Worm (Caenorhabditis elegans): Measurements from ENCODE around the gene Y49E10.16.

Y49E10.16 gene

DNA sequence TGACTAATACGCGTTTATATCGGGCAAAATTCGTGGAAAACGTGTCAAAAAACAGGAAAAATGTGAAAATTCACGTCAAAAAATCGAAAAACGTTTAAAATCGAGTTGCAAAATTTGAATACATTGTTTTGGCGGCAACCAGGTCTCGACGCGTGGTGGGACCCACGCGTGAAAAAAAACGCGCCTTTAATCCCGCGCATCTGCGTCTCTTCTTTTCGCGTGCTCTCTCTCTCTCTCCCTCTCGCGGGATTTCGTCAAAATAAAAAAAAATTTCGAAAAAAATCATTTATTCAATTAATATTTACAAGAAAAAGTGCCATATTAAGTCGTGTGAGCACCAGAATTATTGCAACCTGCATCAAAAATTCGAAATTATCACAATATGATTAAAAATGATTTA is 23.0 kb downstream of the Y49E10.16 start, which contains the start of gene ani-1 (continued):
- TF ChIP-seq ceh-63 (GFP tag; optimal IDR thresholded peaks at IDR 0.05): no peak
- TF ChIP-seq aly-2 (tag; optimal IDR thresholded peaks at IDR 0.05): no peak
- TF ChIP-seq mep-1 (tag; optimal IDR thresholded peaks at IDR 0.05): peak; percentile 69
- no peak for TF ChIP-seq hlh-4 (tag; optimal IDR thresholded peaks at IDR 0.05)
- peak; percentile 75 for TF ChIP-seq unc-130 (tag; optimal IDR thresholded peaks at IDR 0.05)
- TF ChIP-seq dpl-1 (GFP tag; optimal IDR thresholded peaks at IDR 0.05): peak; percentile 88 to 92 (median 90)
- no peak for TF ChIP-seq nhr-84 (tag; optimal IDR thresholded peaks at IDR 0.05)
- peak; percentile 45 for TF ChIP-seq ceh-8 (GFP tag; optimal IDR thresholded peaks at IDR 0.05)
- no peak for TF ChIP-seq unc-62 (GFP tag; optimal IDR thresholded peaks at IDR 0.05)
- no peak for TF ChIP-seq sptf-1 (tag; optimal IDR thresholded peaks at IDR 0.05)
- TF ChIP-seq efl-3 (GFP tag; optimal IDR thresholded peaks at IDR 0.05): no peak
- TF ChIP-seq lin-15B (tag; optimal IDR thresholded peaks at IDR 0.05): peak; percentile 65
- no peak for TF ChIP-seq egl-13 (tag; optimal IDR thresholded peaks at IDR 0.05)
- no peak for TF ChIP-seq mef-2 (tag; optimal IDR thresholded peaks at IDR 0.05)
- peak; percentile 43 for TF ChIP-seq nhr-77 (tag; optimal IDR thresholded peaks at IDR 0.05)
- peak; percentile 91 to 97 for TF ChIP-seq efl-1 (optimal IDR thresholded peaks at IDR 0.05)
- TF ChIP-seq efl-1 (GFP tag; optimal IDR thresholded peaks at IDR 0.05 in 1 of 2): peak; percentile 91 to 98
- peak; percentile 66 for TF ChIP-seq xbp-1 (tag; optimal IDR thresholded peaks at IDR 0.05)
- no peak for TF ChIP-seq fkh-4 (tag; optimal IDR thresholded peaks at IDR 0.05; ENCODE audit: borderline replicate concordance)
- no peak for TF ChIP-seq sox-4 (tag; optimal IDR thresholded peaks at IDR 0.05)
- no peak for TF ChIP-seq unc-98 (GFP tag; IDR thresholded peaks at IDR 0.05)
- no peak for TF ChIP-seq nhr-28 (tag; optimal IDR thresholded peaks at IDR 0.05)
- TF ChIP-seq tbx-2 (tag; optimal IDR thresholded peaks at IDR 0.05): peak; percentile 68
- TF ChIP-seq Y116A8C.19 (tag; optimal IDR thresholded peaks at IDR 0.05; ENCODE audit: borderline replicate concordance): no peak
- TF ChIP-seq dsc-1 (tag; optimal IDR thresholded peaks at IDR 0.05): peak; percentile 19
- no peak for TF ChIP-seq nhr-76 (tag; optimal IDR thresholded peaks at IDR 0.05)
- TF ChIP-seq egl-27 (tag; optimal IDR thresholded peaks at IDR 0.05): no peak
- TF ChIP-seq zip-4 (GFP tag; optimal IDR thresholded peaks at IDR 0.05): no peak
- peak; percentile 61 for TF ChIP-seq skn-1 (tag; optimal IDR thresholded peaks at IDR 0.05)
- TF ChIP-seq mdl-1 (tag; optimal IDR thresholded peaks at IDR 0.05): peak in 1 of 2 experiments; percentile 46
- no peak for TF ChIP-seq jun-1 (tag; optimal IDR thresholded peaks at IDR 0.05)
- no peak for TF ChIP-seq hpl-2 (GFP tag; optimal IDR thresholded peaks at IDR 0.05)
- no peak for TF ChIP-seq aha-1 (tag; optimal IDR thresholded peaks at IDR 0.05)
- TF ChIP-seq ztf-4 (tag; optimal IDR thresholded peaks at IDR 0.05): peak; percentile 20
- TF ChIP-seq nhr-237 (tag; optimal IDR thresholded peaks at IDR 0.05): no peak
- TF ChIP-seq irx-1 (tag; optimal IDR thresholded peaks at IDR 0.05): peak; percentile 36
- peak; percentile 67 for TF ChIP-seq lin-39 (tag; optimal IDR thresholded peaks at IDR 0.05)
- peak; percentile 65 for TF ChIP-seq nhr-19 (GFP tag; conservative IDR thresholded peaks at IDR 0.05)
- TF ChIP-seq lin-35 (GFP tag; optimal IDR thresholded peaks at IDR 0.05): peak; percentile 93 to 94
- no peak for TF ChIP-seq ets-5 (GFP tag; IDR thresholded peaks at IDR 0.05)
- peak; percentile 76 for TF ChIP-seq ama-1 (optimal IDR thresholded peaks at IDR 0.05)
- TF ChIP-seq C34B4.2 (tag; optimal IDR thresholded peaks at IDR 0.05): no peak
- TF ChIP-seq blmp-1 (tag; optimal IDR thresholded peaks at IDR 0.05): no peak
- peak; percentile 71 for TF ChIP-seq snu-23 (GFP tag; optimal IDR thresholded peaks at IDR 0.05)
- no peak for TF ChIP-seq sup-37 (GFP tag; optimal IDR thresholded peaks at IDR 0.05)
- no peak for TF ChIP-seq nhr-12 (tag; optimal IDR thresholded peaks at IDR 0.05)
- peak; percentile 70 for TF ChIP-seq unc-86 (tag; optimal IDR thresholded peaks at IDR 0.05)
- no peak for TF ChIP-seq fos-1 (tag; optimal IDR thresholded peaks at IDR 0.05)
- TF ChIP-seq rnt-1 (tag; optimal IDR thresholded peaks at IDR 0.05): peak; percentile 66
- peak; percentile 59 for TF ChIP-seq swsn-7 (tag; optimal IDR thresholded peaks at IDR 0.05)
- no peak; the same call in 1 of the 2 replicates for TF ChIP-seq grh-1 (GFP tag; IDR thresholded peaks at IDR 0.05)
- TF ChIP-seq snpc-4 (tag; optimal IDR thresholded peaks at IDR 0.05): no peak
- peak in 1 of 6 experiments; percentile 42 for TF ChIP-seq elt-3 (tag; optimal IDR thresholded peaks at IDR 0.05)
- TF ChIP-seq elt-2 (tag; optimal IDR thresholded peaks at IDR 0.05): no peak
- TF ChIP-seq alr-1 (tag; optimal IDR thresholded peaks at IDR 0.05; ENCODE audit: borderline replicate concordance): no peak
